Fruit fly (Drosophila melanogaster) whole organism, embryonic: ENCODE measurements around the gene mts.

Source experiments
- BtbVII ChIP-seq: fragments of 200-800 bp; sonication (Bioruptor generic); optimal IDR thresholded peaks from 3 replicates; lab custom pipeline; 2017; ENCODE audit warnings: missing biosample characterization, mild to moderate bottlenecking, missing genetic modification characterization
- CG10979 ChIP-seq: fragments of 200-800 bp; sonication (Bioruptor generic); optimal IDR thresholded peaks from 2 replicates; lab custom pipeline; 2018; ENCODE audit warnings: missing biosample characterization, mild to moderate bottlenecking, missing genetic modification characterization, moderate library complexity
- CG11456 ChIP-seq: fragments of 200-800 bp; sonication (Bioruptor generic); IDR thresholded peaks from 3 replicates; pipeline ENCODE4 v1.3.6; 2022; ENCODE audit warnings: missing biosample characterization, missing genetic modification characterization
- CG11696 ChIP-seq: fragments of 200-800 bp; sonication (Bioruptor generic); IDR thresholded peaks from 2 replicates; pipeline ENCODE4 v1.3.6; 2022; ENCODE audit warnings: missing biosample characterization, missing genetic modification characterization
- CG1233 ChIP-seq: fragments of 200-800 bp; sonication (Bioruptor generic); optimal IDR thresholded peaks from 4 replicates; lab custom pipeline; 2018; ENCODE audit warnings: missing biosample characterization, mild to moderate bottlenecking, missing genetic modification characterization
- CG15514 ChIP-seq: fragments of 200-800 bp; sonication (Bioruptor generic); optimal IDR thresholded peaks from 3 replicates; lab custom pipeline; 2017; ENCODE audit warnings: missing biosample characterization, missing genetic modification characterization, mild to moderate bottlenecking, moderate library complexity, missing genetic modification reagents
- CG18599 ChIP-seq: fragments of 200-800 bp; sonication (Bioruptor generic); optimal IDR thresholded peaks from 3 replicates; lab custom pipeline; 2017; ENCODE audit warnings: missing biosample characterization, missing genetic modification characterization, mild to moderate bottlenecking, moderate library complexity, missing genetic modification reagents
- CG2678 ChIP-seq: fragments of 200-800 bp; sonication (Bioruptor generic); optimal IDR thresholded peaks from 3 replicates; lab custom pipeline; 2019; ENCODE audit warnings: missing biosample characterization, mild to moderate bottlenecking, missing genetic modification characterization, moderate library complexity
- CG3281 ChIP-seq: fragments of 200-800 bp; sonication (Bioruptor generic); optimal IDR thresholded peaks from 3 replicates; lab custom pipeline; 2017; ENCODE audit warnings: missing biosample characterization, mild to moderate bottlenecking, missing genetic modification characterization
- CG4328 ChIP-seq: fragments of 200-800 bp; sonication (Bioruptor generic); optimal IDR thresholded peaks from 3 replicates; lab custom pipeline; 2017; ENCODE audit warnings: missing biosample characterization, missing genetic modification reagents, missing genetic modification characterization
- CG4707 ChIP-seq: fragments of 200-800 bp; sonication (Bioruptor generic); optimal IDR thresholded peaks from 2 replicates; lab custom pipeline; 2018; ENCODE audit warnings: missing biosample characterization, mild to moderate bottlenecking, missing genetic modification characterization, moderate library complexity
- CG6689 ChIP-seq: fragments of 200-800 bp; sonication (Bioruptor generic); IDR thresholded peaks from 2 replicates; pipeline ENCODE4 v1.3.6; 2022; ENCODE audit warnings: missing biosample characterization, missing genetic modification characterization
- CG6765 ChIP-seq: fragments of 200-800 bp; sonication (Bioruptor generic); optimal IDR thresholded peaks from 3 replicates; lab custom pipeline; 2017; ENCODE audit warnings: missing biosample characterization, mild to moderate bottlenecking, missing genetic modification characterization
- CG6813 ChIP-seq: fragments of 200-800 bp; sonication (Bioruptor generic); optimal IDR thresholded peaks from 2 replicates; lab custom pipeline; 2017; ENCODE audit warnings: missing biosample characterization, missing genetic modification characterization, mild to moderate bottlenecking, moderate library complexity, missing genetic modification reagents
- CG6854 ChIP-seq: fragments of 200-800 bp; sonication (Bioruptor generic); optimal IDR thresholded peaks from 3 replicates; lab custom pipeline; 2017; ENCODE audit warnings: missing biosample characterization, mild to moderate bottlenecking, missing genetic modification characterization
- CG8290 ChIP-seq, 3 experiments: fragments of 200-800 bp; sonication (Bioruptor generic); optimal IDR thresholded peaks; 2 replicates each; lab custom pipeline; 2016 to 2019; ENCODE audit warnings: missing biosample characterization in 3 of 3, missing genetic modification characterization in 3 of 3, mild to moderate bottlenecking in 2 of 3, moderate library complexity in 1 of 3
- D19A ChIP-seq: fragments of 200-800 bp; optimal IDR thresholded peaks from 3 replicates; lab custom pipeline; 2019; ENCODE audit warnings: missing biosample characterization, mild to moderate bottlenecking, missing genetic modification characterization, moderate library complexity
- Fer2 ChIP-seq: fragments of 200-800 bp; sonication (Bioruptor generic); optimal IDR thresholded peaks from 2 replicates; lab custom pipeline; 2018; ENCODE audit warnings: missing biosample characterization, mild to moderate bottlenecking, missing genetic modification characterization, moderate library complexity
- Fer3 ChIP-seq: fragments of 200-800 bp; sonication (Bioruptor generic); optimal IDR thresholded peaks from 2 replicates; lab custom pipeline; 2018; ENCODE audit warnings: missing biosample characterization, mild to moderate bottlenecking, missing genetic modification characterization, moderate library complexity
- Lhr ChIP-seq: fragments of 200-800 bp; sonication (Bioruptor generic); optimal IDR thresholded peaks from 3 replicates; lab custom pipeline; 2017; ENCODE audit warnings: mild to moderate bottlenecking, missing biosample characterization, missing genetic modification reagents, missing genetic modification characterization
- Med ChIP-seq: fragments of 200-800 bp; sonication (Bioruptor generic); peaks from one replicate; lab custom pipeline; 2016; ENCODE audit warnings: missing biosample characterization, missing genetic modification characterization, mild to moderate bottlenecking, inconsistent platforms, moderate library complexity
- Meics ChIP-seq: fragments of 200-800 bp; sonication (Bioruptor generic); optimal IDR thresholded peaks from 2 replicates; lab custom pipeline; 2017; ENCODE audit warnings: missing biosample characterization, mild to moderate bottlenecking, missing genetic modification characterization
- PHDP ChIP-seq: fragments of 200-800 bp; sonication (Bioruptor generic); optimal IDR thresholded peaks from 3 replicates; lab custom pipeline; 2018; ENCODE audit warnings: missing biosample characterization, mild to moderate bottlenecking, missing genetic modification characterization, moderate library complexity
- Pdp1 ChIP-seq, 2 experiments: fragments of 200-800 bp; sonication (Bioruptor generic); optimal IDR thresholded peaks; 3 replicates each; lab custom pipeline; 2016; ENCODE audit warnings: missing biosample characterization in 2 of 2, missing genetic modification characterization in 2 of 2, mild to moderate bottlenecking in 1 of 2, moderate library complexity in 1 of 2
- Sox100B ChIP-seq: fragments of 200-800 bp; sonication (Bioruptor generic); optimal IDR thresholded peaks from 3 replicates; lab custom pipeline; 2018; ENCODE audit warnings: missing biosample characterization, mild to moderate bottlenecking, missing genetic modification characterization
- Sry-β ChIP-seq: fragments of 200-800 bp; sonication (Bioruptor generic); optimal IDR thresholded peaks from 2 replicates; lab custom pipeline; 2018; ENCODE audit warnings: missing biosample characterization, mild to moderate bottlenecking, missing genetic modification characterization, moderate library complexity
- caup ChIP-seq: fragments of 200-800 bp; sonication (Bioruptor generic); optimal IDR thresholded peaks from 3 replicates; lab custom pipeline; 2017; ENCODE audit warnings: missing biosample characterization, mild to moderate bottlenecking, missing genetic modification characterization, moderate library complexity; ENCODE audit not compliant: severe bottlenecking
- ci ChIP-seq: fragments of 200-800 bp; sonication (Bioruptor generic); IDR thresholded peaks from 3 replicates; pipeline ENCODE4 v1.3.6; 2022; ENCODE audit warnings: missing biosample characterization, missing genetic modification characterization
- cwo ChIP-seq: fragments of 200-800 bp; sonication (Bioruptor generic); optimal IDR thresholded peaks from 3 replicates; lab custom pipeline; 2017; ENCODE audit warnings: missing biosample characterization, missing genetic modification characterization, mild to moderate bottlenecking, moderate library complexity, missing genetic modification reagents
- dmrt99B ChIP-seq: fragments of 200-800 bp; sonication (Bioruptor generic); optimal IDR thresholded peaks from 2 replicates; lab custom pipeline; 2018; ENCODE audit warnings: missing biosample characterization, mild to moderate bottlenecking, missing genetic modification characterization, moderate library complexity
- exex ChIP-seq: fragments of 200-800 bp; sonication (Bioruptor generic); optimal IDR thresholded peaks from 4 replicates; lab custom pipeline; 2018; ENCODE audit warnings: missing biosample characterization, mild to moderate bottlenecking, missing genetic modification characterization, moderate library complexity
- fd3F ChIP-seq: fragments of 200-800 bp; sonication (Bioruptor generic); optimal IDR thresholded peaks from 2 replicates; lab custom pipeline; 2018; ENCODE audit warnings: missing biosample characterization, mild to moderate bottlenecking, missing genetic modification characterization, moderate library complexity
- hkb ChIP-seq, 2 experiments: fragments of 200-800 bp in 1 of 2; fragments of >200 bp in 1 of 2; sonication (Bioruptor generic) in 1 of 2; IDR thresholded peaks in 1 of 2; optimal IDR thresholded peaks in 1 of 2; 2 replicates each; pipeline versions ENCODE4 v1.3.6 to Lab custom; 2017 to 2022; ENCODE audit warnings: missing biosample characterization in 1 of 2, missing genetic modification characterization in 1 of 2
- klu ChIP-seq: fragments of 200-800 bp; sonication (Bioruptor generic); IDR thresholded peaks from 2 replicates; pipeline ENCODE4 v1.3.6; 2022; ENCODE audit warnings: missing biosample characterization, missing genetic modification characterization
- pfk ChIP-seq: fragments of 200-800 bp; sonication (Bioruptor generic); optimal IDR thresholded peaks from 2 replicates; lab custom pipeline; 2018; ENCODE audit warnings: missing biosample characterization, mild to moderate bottlenecking, missing genetic modification characterization, moderate library complexity
- scrt ChIP-seq: fragments of 200-800 bp; sonication (Bioruptor generic); optimal IDR thresholded peaks from 2 replicates; lab custom pipeline; 2018; ENCODE audit warnings: missing biosample characterization, mild to moderate bottlenecking, missing genetic modification characterization, moderate library complexity
- sens ChIP-seq: fragments of 200-800 bp; sonication (Bioruptor generic); peaks from one replicate; lab custom pipeline; 2016; ENCODE audit warnings: missing biosample characterization, missing genetic modification characterization
- tap ChIP-seq: fragments of 200-800 bp; optimal IDR thresholded peaks from 3 replicates; lab custom pipeline; 2019; ENCODE audit warnings: missing biosample characterization, mild to moderate bottlenecking, missing genetic modification characterization, moderate library complexity
- tll ChIP-seq, 2 experiments: fragments of 200-800 bp in 1 of 2; fragments of >200 bp in 1 of 2; sonication (Bioruptor generic) in 1 of 2; optimal IDR thresholded peaks; 2 replicates each; lab custom pipeline; 2017 to 2019; ENCODE audit warnings: missing biosample characterization in 2 of 2, missing genetic modification characterization in 2 of 2, mild to moderate bottlenecking in 1 of 2, moderate library complexity in 1 of 2
- toy ChIP-seq: fragments of 200-800 bp; sonication (Bioruptor generic); IDR thresholded peaks from 2 replicates; pipeline ENCODE4 v1.3.6; 2022; ENCODE audit warnings: missing biosample characterization, missing genetic modification characterization

The mts gene

DNA sequence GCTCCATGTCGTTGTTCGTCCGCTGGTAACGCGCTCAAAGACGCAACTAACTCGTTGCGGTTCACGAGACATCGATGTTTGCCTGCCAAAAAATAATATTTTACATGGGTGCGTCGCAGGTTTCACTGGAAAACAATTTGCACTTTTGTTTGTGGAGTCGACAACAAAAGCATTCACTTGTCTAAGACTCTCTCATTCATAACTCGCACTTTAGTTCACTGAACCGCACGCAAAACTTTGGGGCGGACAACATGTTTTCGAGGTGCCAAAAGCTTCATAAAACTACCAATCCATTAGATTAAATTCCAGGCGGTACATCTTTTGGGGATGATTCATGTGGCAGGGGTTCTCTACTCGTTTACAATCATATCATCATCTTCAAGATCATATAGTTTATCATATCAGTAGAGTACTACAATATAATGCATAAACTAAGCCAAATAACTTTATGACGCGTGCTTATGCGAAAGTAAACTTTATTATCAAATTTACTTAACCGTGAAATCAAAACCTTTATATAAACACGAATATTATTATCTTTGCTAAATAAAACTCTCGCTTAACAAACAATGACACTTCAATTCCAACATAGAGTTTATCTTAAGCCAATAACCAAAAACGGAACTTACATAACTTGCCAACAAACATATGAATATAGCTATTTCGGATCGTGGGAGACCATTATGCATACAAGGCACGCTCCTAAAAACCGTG lies 49.3 kb upstream of the mts start, which contains the start of gene CG7179 (continued):
- TF ChIP-seq klu (GFP tag; lab: Robert Waterston, UW) (no peak), CG4328 (GFP tag; lab: Kevin White, UChicago) (peak; percentile 1), toy (GFP tag; lab: Robert Waterston, UW) (no peak), Med (GFP tag; lab: Kevin White, UChicago) (no peak), caup (peak; percentile 27), fd3F (GFP tag; lab: Kevin White, UChicago) (peak; percentile 18), BtbVII (GFP tag; lab: Kevin White, UChicago) (peak; percentile 40), CG8290 (GFP tag; optimal IDR thresholded peaks at IDR 0.05; lab: Kevin White, UChicago) (no peak), CG8290 (tag; optimal IDR thresholded peaks at IDR 0.05; lab: Kevin White, UChicago) (peak in 1 of 2 experiments; percentile 41), dmrt99B (tag; lab: Kevin White, UChicago) (peak; percentile 32), ci (0 out of 3 replicates have a peak, but pooled peaks have one; percentile 11), D19A (no peak), CG11456 (GFP tag; lab: Robert Waterston, UW) (no peak), Fer3 (tag; lab: Kevin White, UChicago) (peak; percentile 57), CG6689 (no peak), hkb (optimal IDR thresholded peaks at IDR 0.05; lab: Kevin White, UChicago) (no peak), hkb (GFP tag; IDR thresholded peaks at IDR 0.05; lab: Robert Waterston, UW) (0 out of 2 replicates have a peak, but pooled peaks have one; percentile 29), CG11696 (GFP tag; lab: Robert Waterston, UW) (no peak), CG6813 (peak; percentile 21), CG15514 (GFP tag; lab: Kevin White, UChicago) (peak; percentile 17), CG4707 (GFP tag; lab: Kevin White, UChicago) (no peak), Lhr (GFP tag; lab: Kevin White, UChicago) (no peak), exex (peak; percentile 28), CG1233 (GFP tag; lab: Kevin White, UChicago) (peak; percentile 14), pfk (GFP tag; lab: Kevin White, UChicago) (no peak), cwo (GFP tag; lab: Kevin White, UChicago) (peak; percentile 3), CG3281 (GFP tag; lab: Kevin White, UChicago) (peak; percentile 57), CG6854 (GFP tag; lab: Kevin White, UChicago) (no peak), CG10979 (tag; lab: Kevin White, UChicago) (no peak), Fer2 (tag; lab: Kevin White, UChicago) (peak; percentile 30), tll (GFP tag; optimal IDR thresholded peaks at IDR 0.05; lab: Kevin White, UChicago) (no peak), CG6765 (GFP tag; lab: Kevin White, UChicago) (peak; percentile 24), Pdp1 (GFP tag; optimal IDR thresholded peaks at IDR 0.05; lab: Kevin White, UChicago) (peak in 1 of 2 experiments; percentile 62), CG2678 (tag; lab: Kevin White, UChicago) (peak; percentile 72), tap (tag; lab: Kevin White, UChicago) (no peak), Sry-β (GFP tag; lab: Kevin White, UChicago) (no peak), sens (GFP tag; lab: Kevin White, UChicago) (peak; percentile 83), Sox100B (GFP tag; lab: Kevin White, UChicago) (peak; percentile 5), PHDP (tag; lab: Kevin White, UChicago) (peak; percentile 25), CG18599 (GFP tag; lab: Kevin White, UChicago) (peak; percentile 38), Meics (GFP tag; lab: Kevin White, UChicago) (peak; percentile 51), scrt (peak; percentile 35)
